Fruit fly (Drosophila melanogaster) whole organism, embryonic: Measurements from ENCODE around the gene Tfb5.
A peak's percentile ranks its signal among the peaks of the same experiment; 100 is the strongest.

Source experiments
- ATbp ChIP-seq: fragments of 200-800 bp; sonication (Bioruptor generic); optimal IDR thresholded peaks from 2 replicates; lab custom pipeline; 2017; ENCODE audit warnings: missing biosample characterization, mild to moderate bottlenecking, missing genetic modification characterization, missing genetic modification reagents
- Aef1 ChIP-seq: fragments of 200-800 bp; sonication (Bioruptor generic); IDR thresholded peaks from 3 replicates; pipeline ENCODE4 v1.3.6; 2022; ENCODE audit warnings: missing biosample characterization, missing genetic modification characterization
- Asciz ChIP-seq: fragments of 200-800 bp; sonication (Bioruptor generic); optimal IDR thresholded peaks from 2 replicates; lab custom pipeline; 2017; ENCODE audit warnings: missing biosample characterization, mild to moderate bottlenecking, missing genetic modification characterization, missing genetic modification reagents
- Atf3 ChIP-seq: fragments of 200-800 bp; sonication (Bioruptor generic); optimal IDR thresholded peaks from 3 replicates; lab custom pipeline; 2016; ENCODE audit warnings: missing biosample characterization, missing genetic modification characterization
- Bteb2 ChIP-seq: fragments of 200-800 bp; sonication (Bioruptor generic); optimal IDR thresholded peaks from 2 replicates; lab custom pipeline; 2016; ENCODE audit warnings: missing biosample characterization, missing genetic modification characterization
- CG10267 ChIP-seq: fragments of 200-800 bp; sonication (Bioruptor generic); optimal IDR thresholded peaks from 2 replicates; lab custom pipeline; 2018; ENCODE audit warnings: missing biosample characterization, mild to moderate bottlenecking, missing genetic modification characterization, moderate library complexity
- CG10979 ChIP-seq: fragments of 200-800 bp; sonication (Bioruptor generic); optimal IDR thresholded peaks from 2 replicates; lab custom pipeline; 2018; ENCODE audit warnings: missing biosample characterization, mild to moderate bottlenecking, missing genetic modification characterization, moderate library complexity
- CG11085 ChIP-seq: fragments of 200-800 bp; sonication (Bioruptor generic); IDR thresholded peaks from 2 replicates; pipeline ENCODE4 v1.3.6; 2022; ENCODE audit warnings: missing biosample characterization, missing genetic modification characterization
- CG11247 ChIP-seq: fragments of 200-800 bp; sonication (Bioruptor generic); IDR thresholded peaks from 2 replicates; pipeline ENCODE4 v1.3.6; 2022; ENCODE audit warnings: missing biosample characterization, missing genetic modification characterization
- CG12155 ChIP-seq: fragments of 200-800 bp; sonication (Bioruptor generic); optimal IDR thresholded peaks from 3 replicates; lab custom pipeline; 2016; ENCODE audit warnings: missing biosample characterization, missing genetic modification characterization
- CG12236 ChIP-seq: fragments of 200-800 bp; sonication (Bioruptor generic); optimal IDR thresholded peaks from 2 replicates; lab custom pipeline; 2016; ENCODE audit warnings: missing biosample characterization, missing genetic modification characterization
- CG14050 ChIP-seq: fragments of 200-800 bp; sonication (Bioruptor generic); IDR thresholded peaks from 3 replicates; pipeline ENCODE4 v1.3.6; 2022; ENCODE audit warnings: missing biosample characterization, missing genetic modification characterization
- CG15696 ChIP-seq: fragments of 200-800 bp; sonication (Bioruptor generic); optimal IDR thresholded peaks from 2 replicates; lab custom pipeline; 2019; ENCODE audit warnings: missing biosample characterization, mild to moderate bottlenecking, missing genetic modification characterization, moderate library complexity
- CG17328 ChIP-seq: fragments of 200-800 bp; sonication (Bioruptor generic); IDR thresholded peaks from 2 replicates; pipeline ENCODE4 v1.3.6; 2022; ENCODE audit warnings: missing biosample characterization, missing genetic modification characterization
- CG17359 ChIP-seq: fragments of 200-800 bp; sonication (Bioruptor generic); optimal IDR thresholded peaks from 3 replicates; lab custom pipeline; 2018; ENCODE audit warnings: missing biosample characterization, mild to moderate bottlenecking, missing genetic modification characterization, moderate library complexity
- CG17361 ChIP-seq: fragments of 200-800 bp; sonication (Bioruptor generic); IDR thresholded peaks from 3 replicates; pipeline ENCODE4 v1.3.6; 2022; ENCODE audit warnings: missing biosample characterization, missing genetic modification characterization
- CG31365 ChIP-seq: fragments of 200-800 bp; sonication (Bioruptor generic); optimal IDR thresholded peaks from 2 replicates; lab custom pipeline; 2018; ENCODE audit warnings: missing biosample characterization, mild to moderate bottlenecking, missing genetic modification characterization
- CG5953 ChIP-seq: fragments of 200-800 bp; sonication (Bioruptor generic); IDR thresholded peaks from 2 replicates; pipeline ENCODE4 v1.3.6; 2022; ENCODE audit warnings: missing biosample characterization, missing genetic modification characterization
- CG7839 ChIP-seq: fragments of 200-800 bp; sonication (Bioruptor generic); optimal IDR thresholded peaks from 3 replicates; lab custom pipeline; 2018; ENCODE audit warnings: missing biosample characterization, mild to moderate bottlenecking, missing genetic modification characterization, moderate library complexity
- CG9797 ChIP-seq: fragments of 200-800 bp; sonication (Bioruptor generic); optimal IDR thresholded peaks from 3 replicates; lab custom pipeline; 2018; ENCODE audit warnings: missing biosample characterization, mild to moderate bottlenecking, missing genetic modification characterization
- CrebB ChIP-seq: fragments of 200-800 bp; sonication (Bioruptor generic); optimal IDR thresholded peaks from 3 replicates; lab custom pipeline; 2018; ENCODE audit warnings: missing biosample characterization, mild to moderate bottlenecking, missing genetic modification characterization
- Dip3 ChIP-seq: fragments of 200-800 bp; sonication (Bioruptor generic); optimal IDR thresholded peaks from 3 replicates; lab custom pipeline; 2016; ENCODE audit warnings: missing biosample characterization, missing genetic modification characterization
- Ets97D ChIP-seq: fragments of 200-800 bp; sonication (Bioruptor generic); optimal IDR thresholded peaks from 3 replicates; lab custom pipeline; 2016; ENCODE audit warnings: missing biosample characterization, missing genetic modification characterization
- HLH3B ChIP-seq: fragments of 200-800 bp; sonication (Bioruptor generic); IDR thresholded peaks from 2 replicates; pipeline ENCODE4 v1.3.6; 2022; ENCODE audit warnings: missing biosample characterization, missing genetic modification characterization
- HmgD ChIP-seq: fragments of 200-800 bp; sonication (Bioruptor generic); optimal IDR thresholded peaks from 3 replicates; lab custom pipeline; 2016; ENCODE audit warnings: missing biosample characterization, missing genetic modification characterization
- Hr3 ChIP-seq: fragments of 200-800 bp; sonication (Bioruptor generic); optimal IDR thresholded peaks from 3 replicates; lab custom pipeline; 2016; ENCODE audit warnings: missing biosample characterization, missing genetic modification characterization
- Hr39 ChIP-seq: fragments of >200 bp; optimal IDR thresholded peaks from 2 replicates; lab custom pipeline; 2017
- Max ChIP-seq: fragments of 200-800 bp; sonication (Bioruptor generic); optimal IDR thresholded peaks from 2 replicates; lab custom pipeline; 2016; ENCODE audit warnings: missing biosample characterization, mild to moderate bottlenecking, missing genetic modification characterization
- NK7.1 ChIP-seq: fragments of 200-800 bp; sonication (Bioruptor generic); optimal IDR thresholded peaks from 3 replicates; lab custom pipeline; 2016; ENCODE audit warnings: missing biosample characterization, missing genetic modification characterization
- NfI ChIP-seq: fragments of 200-800 bp; sonication (Bioruptor generic); optimal IDR thresholded peaks from 3 replicates; lab custom pipeline; 2018; ENCODE audit warnings: missing biosample characterization, mild to moderate bottlenecking, missing genetic modification characterization, moderate library complexity
- Rx ChIP-seq: fragments of 200-800 bp; sonication (Bioruptor generic); IDR thresholded peaks from 2 replicates; pipeline ENCODE4 v1.3.6; 2022; ENCODE audit warnings: missing biosample characterization, missing genetic modification characterization
- Six4 ChIP-seq: fragments of 200-800 bp; sonication (Bioruptor generic); optimal IDR thresholded peaks from 2 replicates; lab custom pipeline; 2016; ENCODE audit warnings: missing biosample characterization, missing genetic modification characterization
- Xrp1 ChIP-seq: fragments of 200-800 bp; sonication (Bioruptor generic); IDR thresholded peaks from 2 replicates; pipeline ENCODE4 v1.3.6; 2022; ENCODE audit warnings: missing biosample characterization, missing genetic modification characterization
- abd-A ChIP-seq: fragments of 200-800 bp; sonication (Bioruptor generic); optimal IDR thresholded peaks from 3 replicates; lab custom pipeline; 2019; ENCODE audit warnings: missing biosample characterization, mild to moderate bottlenecking, missing genetic modification characterization, moderate library complexity
- al ChIP-seq: fragments of 200-800 bp; sonication (Bioruptor generic); IDR thresholded peaks from 2 replicates; pipeline ENCODE4 v1.3.6; 2022; ENCODE audit warnings: missing biosample characterization, missing genetic modification characterization
- ara ChIP-seq: fragments of 200-800 bp; sonication (Bioruptor generic); IDR thresholded peaks from 2 replicates; pipeline ENCODE4 v1.3.6; 2022; ENCODE audit warnings: missing biosample characterization, missing genetic modification characterization
- ase ChIP-seq: fragments of 200-800 bp; sonication (Bioruptor generic); IDR thresholded peaks from 3 replicates; pipeline ENCODE4 v1.3.6; 2022; ENCODE audit warnings: missing biosample characterization, missing genetic modification characterization
- az2 ChIP-seq: fragments of 200-800 bp; sonication (Bioruptor generic); optimal IDR thresholded peaks from 3 replicates; lab custom pipeline; 2016; ENCODE audit warnings: missing biosample characterization, missing genetic modification characterization
- gcm ChIP-seq: fragments of 200-800 bp; sonication (Bioruptor generic); optimal IDR thresholded peaks from 2 replicates; lab custom pipeline; 2019; ENCODE audit warnings: missing biosample characterization, mild to moderate bottlenecking, missing genetic modification characterization, moderate library complexity
- gem ChIP-seq: fragments of 200-800 bp; sonication (Bioruptor generic); optimal IDR thresholded peaks from 2 replicates; lab custom pipeline; 2019; ENCODE audit warnings: missing biosample characterization, mild to moderate bottlenecking, missing genetic modification characterization, moderate library complexity
- jigr1 ChIP-seq: fragments of 200-800 bp; sonication (Bioruptor generic); IDR thresholded peaks from 3 replicates; pipeline ENCODE4 v1.3.6; 2022; ENCODE audit warnings: missing biosample characterization, missing genetic modification characterization
- nmo ChIP-seq: fragments of 200-800 bp; sonication (Bioruptor generic); optimal IDR thresholded peaks from 2 replicates; lab custom pipeline; 2018; ENCODE audit warnings: missing biosample characterization, mild to moderate bottlenecking, missing genetic modification characterization, moderate library complexity
- otp ChIP-seq: fragments of 200-800 bp; sonication (Bioruptor generic); IDR thresholded peaks from 3 replicates; pipeline ENCODE4, ENCODE4 v1.3.6; 2022; ENCODE audit warnings: missing biosample characterization, missing genetic modification characterization
- repo ChIP-seq: fragments of 200-800 bp; sonication (Bioruptor generic); optimal IDR thresholded peaks from 2 replicates; lab custom pipeline; 2016; ENCODE audit warnings: missing biosample characterization, missing genetic modification characterization
- sna ChIP-seq: fragments of 200-800 bp; sonication (Bioruptor generic); IDR thresholded peaks from 2 replicates; pipeline ENCODE4 v1.3.6; 2022; ENCODE audit warnings: missing biosample characterization, missing genetic modification characterization; ENCODE audit not compliant: partially characterized antibody
- sob ChIP-seq: fragments of 200-800 bp; sonication (Bioruptor generic); IDR thresholded peaks from 2 replicates; pipeline ENCODE4 v1.3.6; 2022; ENCODE audit warnings: missing biosample characterization, missing genetic modification characterization
- sr ChIP-seq: fragments of 200-800 bp; sonication (Bioruptor generic); IDR thresholded peaks from 3 replicates; pipeline ENCODE4 v1.3.6; 2022; ENCODE audit warnings: missing biosample characterization, missing genetic modification characterization
- stc ChIP-seq: fragments of 200-800 bp; sonication (Bioruptor generic); IDR thresholded peaks from 2 replicates; pipeline ENCODE4 v1.3.6; 2022; ENCODE audit warnings: missing biosample characterization, missing genetic modification characterization
- tgo ChIP-seq: fragments of 200-800 bp; sonication (Bioruptor generic); IDR thresholded peaks from 3 replicates; pipeline ENCODE4 v1.3.6; 2022; ENCODE audit warnings: missing biosample characterization, missing genetic modification characterization
- usp ChIP-seq: fragments of >200 bp; optimal IDR thresholded peaks from 2 replicates; lab custom pipeline; 2017; ENCODE audit warnings: missing biosample characterization, missing genetic modification characterization
- wdn ChIP-seq: fragments of 200-800 bp; sonication (Bioruptor generic); IDR thresholded peaks from 2 replicates; pipeline ENCODE4 v1.3.6; 2022; ENCODE audit warnings: missing biosample characterization, missing genetic modification characterization
- zf30C ChIP-seq: fragments of 200-800 bp; sonication (Bioruptor generic); optimal IDR thresholded peaks from 3 replicates; lab custom pipeline; 2018; ENCODE audit warnings: missing biosample characterization, mild to moderate bottlenecking, missing genetic modification characterization

Gene Tfb5

DNA sequence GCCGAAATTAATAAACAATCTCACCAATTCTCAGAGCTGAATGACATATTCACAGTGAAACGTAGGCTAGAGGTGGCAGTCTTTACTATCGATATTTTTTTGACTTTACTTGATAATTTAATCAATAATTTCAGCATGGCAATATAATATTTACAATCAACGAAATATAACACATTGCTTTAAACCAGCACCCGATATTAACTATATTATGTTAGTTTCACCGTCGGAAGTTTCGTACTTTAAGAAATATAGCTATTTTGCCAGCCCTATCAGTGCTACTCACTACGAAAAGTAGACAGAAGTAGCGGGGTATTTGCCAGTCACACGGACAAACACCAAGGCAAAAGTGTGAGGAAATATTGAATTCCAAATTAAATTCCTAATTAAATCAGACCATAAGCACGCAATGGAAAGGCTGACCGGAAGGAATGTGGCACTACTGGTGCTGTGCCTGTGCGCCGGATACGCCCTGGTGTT lies at the start of gene Tfb5, which contains the start of the genes CG31917 and SelT (continued):
- TF ChIP-seq stc (GFP tag; lab: Robert Waterston, UW) (no peak), sr (GFP tag; lab: Robert Waterston, UW) (no peak), Dip3 (GFP tag; lab: Kevin White, UChicago) (peak; percentile 29), CG9797 (GFP tag; lab: Kevin White, UChicago) (peak; percentile 30), ase (GFP tag; lab: Robert Waterston, UW) (no peak), CG15696 (tag; lab: Kevin White, UChicago) (peak; percentile 50), Asciz (GFP tag; lab: Kevin White, UChicago) (no peak), sna (GFP tag; lab: Robert Waterston, UW) (peak; percentile 70), Bteb2 (GFP tag; lab: Kevin White, UChicago) (peak; percentile 36), ara (GFP tag; lab: Robert Waterston, UW) (no peak), ATbp (GFP tag; lab: Kevin White, UChicago) (no peak), otp (GFP tag; lab: Robert Waterston, UW) (no peak), CG17359 (tag; lab: Kevin White, UChicago) (no peak), Xrp1 (GFP tag; lab: Robert Waterston, UW) (peak; percentile 43; the same call in 1 of the 2 replicates), NK7.1 (GFP tag; lab: Kevin White, UChicago) (no peak), CrebB (peak; percentile 1), NfI (GFP tag; lab: Kevin White, UChicago) (peak; percentile 59), nmo (GFP tag; lab: Kevin White, UChicago) (peak; percentile 76), CG17328 (GFP tag; lab: Robert Waterston, UW) (no peak), al (no peak), CG17361 (GFP tag; lab: Robert Waterston, UW) (no peak; the same call in 1 of the 3 replicates), Atf3 (no peak), CG12236 (GFP tag; lab: Kevin White, UChicago) (no peak), tgo (GFP tag; lab: Robert Waterston, UW) (peak; percentile 43; the same call in 1 of the 3 replicates), Hr39 (lab: Kevin White, UChicago) (no peak), Aef1 (peak; percentile 22; the same call in 1 of the 3 replicates), Hr3 (GFP tag; lab: Kevin White, UChicago) (peak; percentile 53), Six4 (GFP tag; lab: Kevin White, UChicago) (no peak), gcm (peak; percentile 61), repo (GFP tag; lab: Kevin White, UChicago) (peak; percentile 35), az2 (GFP tag; lab: Kevin White, UChicago) (peak; percentile 36), CG7839 (tag; lab: Kevin White, UChicago) (peak; percentile 59), Ets97D (GFP tag; lab: Kevin White, UChicago) (peak; percentile 65), CG11247 (GFP tag; lab: Robert Waterston, UW) (no peak), CG10979 (tag; lab: Kevin White, UChicago) (peak; percentile 39), CG5953 (GFP tag; lab: Robert Waterston, UW) (no peak), abd-A (tag; lab: Kevin White, UChicago) (no peak), sob (GFP tag; lab: Robert Waterston, UW) (peak; percentile 32; the same call in 1 of the 2 replicates), CG10267 (tag; lab: Kevin White, UChicago) (peak; percentile 52), CG11085 (GFP tag; lab: Robert Waterston, UW) (no peak), CG12155 (GFP tag; lab: Kevin White, UChicago) (peak; percentile 66), CG31365 (tag; lab: Kevin White, UChicago) (no peak), Rx (no peak), zf30C (GFP tag; lab: Kevin White, UChicago) (no peak), CG14050 (GFP tag; lab: Robert Waterston, UW) (no peak), HLH3B (GFP tag; lab: Robert Waterston, UW) (peak; percentile 45; the same call in 1 of the 2 replicates), wdn (peak; percentile 31; the same call in 1 of the 2 replicates), Max (GFP tag; lab: Kevin White, UChicago) (peak; percentile 59), gem (tag; lab: Kevin White, UChicago) (no peak), usp (GFP tag; lab: Kevin White, UChicago) (no peak), jigr1 (GFP tag; lab: Robert Waterston, UW) (no peak), HmgD (GFP tag; lab: Kevin White, UChicago) (peak; percentile 62)
